Worm (Caenorhabditis elegans) whole organism, L4 larva: Measurements from ENCODE around the gene pmk-3.

ENCODE experiments used
- F10B5.3 ChIP-seq: sonication (generic microtip); optimal IDR thresholded peaks from 2 replicates; lab custom pipeline; 2016; ENCODE audit warnings: mild to moderate bottlenecking, missing genetic modification characterization, missing compliant biosample characterization
- F37D6.2 ChIP-seq: sonication (generic microtip); optimal IDR thresholded peaks from 2 replicates; lab custom pipeline; 2016; ENCODE audit warnings: mild to moderate bottlenecking, missing genetic modification characterization, missing compliant biosample characterization
- F49E8.2 ChIP-seq: sonication (generic microtip); optimal IDR thresholded peaks from 2 replicates; lab custom pipeline; 2016; ENCODE audit warnings: missing compliant biosample characterization, mild to moderate bottlenecking, missing genetic modification characterization, borderline replicate concordance
- R02D3.7 ChIP-seq: fragments of 150-350 bp; sonication (generic microtip); optimal IDR thresholded peaks from 3 replicates; lab custom pipeline; 2014; ENCODE audit warnings: missing biosample characterization, missing genetic modification characterization
- T20F7.1 ChIP-seq: fragments of 200-800 bp; sonication (Bioruptor generic); optimal IDR thresholded peaks from 2 replicates; lab custom pipeline; 2018; ENCODE audit warnings: mild to moderate bottlenecking, missing genetic modification characterization, missing compliant biosample characterization
- Y105C5A.15 ChIP-seq: fragments of 200-800 bp; sonication (Bioruptor generic); IDR thresholded peaks from 2 replicates; pipeline ENCODE4 v1.3.6; 2022; ENCODE audit warnings: missing genetic modification characterization, missing compliant biosample characterization
- Y5F2A.4 ChIP-seq: fragments of 200-800 bp; sonication (Bioruptor generic); optimal IDR thresholded peaks from 2 replicates; lab custom pipeline; 2018; ENCODE audit warnings: mild to moderate bottlenecking, missing genetic modification characterization, missing compliant biosample characterization
- Y75B8A.6 ChIP-seq: fragments of 200-800 bp; sonication (Bioruptor generic); IDR thresholded peaks from 2 replicates; pipeline ENCODE4 v1.3.6; 2022; ENCODE audit warnings: missing genetic modification reagents, missing genetic modification characterization, missing compliant biosample characterization
- ZK546.5 ChIP-seq, 2 experiments: sonication (generic microtip); optimal IDR thresholded peaks; 2 replicates each; lab custom pipeline; 2017; ENCODE audit warnings: missing biosample characterization in 2 of 2, missing genetic modification characterization in 2 of 2
- aha-1 ChIP-seq: fragments of 150-350 bp; peaks from one replicate; lab custom pipeline; 2014; ENCODE audit warnings: missing biosample characterization, missing genetic modification characterization
- ceh-44 ChIP-seq: fragments of 200-800 bp; sonication (Bioruptor generic); IDR thresholded peaks from 2 replicates; pipeline ENCODE4 v1.3.6; 2022; ENCODE audit warnings: missing genetic modification reagents, missing genetic modification characterization, missing compliant biosample characterization
- ceh-62 ChIP-seq: sonication (generic microtip); optimal IDR thresholded peaks from 2 replicates; lab custom pipeline; 2017; ENCODE audit warnings: missing biosample characterization, missing genetic modification characterization
- ceh-82 ChIP-seq: sonication (generic microtip); optimal IDR thresholded peaks from 2 replicates; lab custom pipeline; 2017; ENCODE audit warnings: missing biosample characterization, missing genetic modification characterization
- ces-1 ChIP-seq: fragments of 150-350 bp; sonication (generic microtip); optimal IDR thresholded peaks from 4 replicates; lab custom pipeline; 2014; ENCODE audit warnings: missing biosample characterization, missing genetic modification reagents, missing genetic modification characterization
- ctbp-1 ChIP-seq: fragments of 200-800 bp; sonication (Bioruptor generic); IDR thresholded peaks from 2 replicates; pipeline ENCODE4 v1.3.6; 2022; ENCODE audit warnings: missing genetic modification reagents, missing genetic modification characterization, missing compliant biosample characterization
- dmd-9 ChIP-seq: fragments of 200-800 bp; sonication (Bioruptor generic); IDR thresholded peaks from 2 replicates; pipeline ENCODE4 v1.3.6; 2022; ENCODE audit warnings: missing genetic modification reagents, missing genetic modification characterization, missing compliant biosample characterization
- dpl-1 ChIP-seq: fragments of 150-350 bp; optimal IDR thresholded peaks from 2 replicates; lab custom pipeline; 2014; ENCODE audit warnings: missing biosample characterization, missing genetic modification reagents, missing genetic modification characterization
- fkh-10 ChIP-seq: fragments of 150-350 bp; optimal IDR thresholded peaks from 2 replicates; lab custom pipeline; 2014; ENCODE audit warnings: missing biosample characterization, missing genetic modification reagents, missing genetic modification characterization
- fos-1 ChIP-seq: fragments of 150-350 bp; optimal IDR thresholded peaks from 2 replicates; lab custom pipeline; 2014; ENCODE audit warnings: missing biosample characterization, missing genetic modification characterization
- gei-8 ChIP-seq: fragments of 200-800 bp; sonication (Bioruptor generic); optimal IDR thresholded peaks from 2 replicates; lab custom pipeline; 2018; ENCODE audit warnings: mild to moderate bottlenecking, missing genetic modification characterization, missing compliant biosample characterization
- hif-1 ChIP-seq, 2 experiments: sonication (generic microtip); optimal IDR thresholded peaks; 2 replicates each; lab custom pipeline; 2016 to 2017; ENCODE audit warnings: missing compliant biosample characterization in 2 of 2, missing genetic modification characterization in 2 of 2, missing genetic modification reagents in 2 of 2, missing genotype in 2 of 2, mild to moderate bottlenecking in 1 of 2
- hlh-30 ChIP-seq: sonication (generic microtip); optimal IDR thresholded peaks from 2 replicates; lab custom pipeline; 2017; ENCODE audit warnings: antibody characterized with exemption, mild to moderate bottlenecking, missing genetic modification characterization, missing compliant biosample characterization; ENCODE audit not compliant: insufficient read depth
- hmg-1.1 ChIP-seq: fragments of 200-800 bp; sonication (Bioruptor generic); IDR thresholded peaks from 2 replicates; pipeline ENCODE4 v1.3.6; 2022; ENCODE audit warnings: missing genetic modification reagents, missing genetic modification characterization, missing compliant biosample characterization
- jun-1 ChIP-seq: fragments of 150-350 bp; optimal IDR thresholded peaks from 2 replicates; lab custom pipeline; 2014; ENCODE audit warnings: missing biosample characterization, missing genetic modification reagents, missing genetic modification characterization
- lin-15B ChIP-seq: fragments of 150-350 bp; sonication (generic microtip); optimal IDR thresholded peaks from 3 replicates; lab custom pipeline; 2014; ENCODE audit warnings: missing biosample characterization, missing genetic modification characterization
- madf-9 ChIP-seq: fragments of 200-800 bp; sonication (Bioruptor generic); conservative IDR thresholded peaks from 2 replicates; pipeline ENCODE4 v1.3.6; 2022; ENCODE audit warnings: missing genetic modification reagents, missing genetic modification characterization, missing compliant biosample characterization
- mdl-1 ChIP-seq, 2 experiments: fragments of 150-350 bp in 1 of 2; sonication (generic microtip) in 1 of 2; optimal IDR thresholded peaks; 2 replicates each; lab custom pipeline; 2014 to 2017; ENCODE audit warnings: missing biosample characterization in 2 of 2, missing genetic modification characterization in 2 of 2
- mep-1 ChIP-seq: fragments of 150-350 bp; sonication (generic microtip); optimal IDR thresholded peaks from 3 replicates; lab custom pipeline; 2014; ENCODE audit warnings: missing biosample characterization, missing genetic modification characterization
- mes-2 ChIP-seq: sonication (generic microtip); optimal IDR thresholded peaks from 2 replicates; lab custom pipeline; 2016; ENCODE audit warnings: missing genotype, mild to moderate bottlenecking, missing genetic modification characterization, missing compliant biosample characterization; ENCODE audit not compliant: poor library complexity, severe bottlenecking
- nhr-237 ChIP-seq: sonication (generic microtip); optimal IDR thresholded peaks from 2 replicates; lab custom pipeline; 2017; ENCODE audit warnings: missing biosample characterization, missing genetic modification characterization
- nhr-25 ChIP-seq: sonication (generic microtip); optimal IDR thresholded peaks from 2 replicates; lab custom pipeline; 2017; ENCODE audit warnings: missing genetic modification characterization, mild to moderate bottlenecking, missing compliant biosample characterization, antibody characterized with exemption, moderate library complexity, borderline replicate concordance; ENCODE audit not compliant: insufficient read depth
- nhr-6 ChIP-seq: fragments of 150-350 bp; optimal IDR thresholded peaks from 2 replicates; lab custom pipeline; 2014; ENCODE audit warnings: missing biosample characterization, missing genetic modification characterization
- pha-4 ChIP-seq, 2 experiments: fragments of 150-350 bp in 1 of 2; fragments of 200-800 bp in 1 of 2; sonication (Bioruptor generic) in 1 of 2; IDR thresholded peaks in 1 of 2; optimal IDR thresholded peaks in 1 of 2; 2 replicates each; pipeline versions ENCODE4 v1.3.6 to Lab custom; 2014 to 2022; ENCODE audit warnings: missing genetic modification characterization in 2 of 2, missing genetic modification reagents in 2 of 2, missing biosample characterization in 1 of 2, missing compliant biosample characterization in 1 of 2
- php-3 ChIP-seq: fragments of 200-800 bp; sonication (Bioruptor generic); IDR thresholded peaks from 2 replicates; pipeline ENCODE4 v1.3.6; 2022; ENCODE audit warnings: missing genetic modification reagents, missing genetic modification characterization, missing compliant biosample characterization
- saeg-2 ChIP-seq: fragments of 200-800 bp; sonication (Bioruptor generic); IDR thresholded peaks from 2 replicates; pipeline ENCODE4 v1.3.6; 2022; ENCODE audit warnings: missing genetic modification reagents, missing genetic modification characterization, missing compliant biosample characterization
- sdz-12 ChIP-seq: fragments of 200-800 bp; sonication (Bioruptor generic); optimal IDR thresholded peaks from 2 replicates; lab custom pipeline; 2018; ENCODE audit warnings: mild to moderate bottlenecking, missing genetic modification characterization, missing compliant biosample characterization
- set-16 ChIP-seq: fragments of 200-800 bp; sonication (Bioruptor generic); IDR thresholded peaks from 2 replicates; pipeline ENCODE4 v1.3.6; 2022; ENCODE audit warnings: missing genetic modification reagents, missing genetic modification characterization, missing compliant biosample characterization
- snpc-4 ChIP-seq: fragments of 150-350 bp; optimal IDR thresholded peaks from 2 replicates; lab custom pipeline; 2014; ENCODE audit warnings: missing biosample characterization, missing genetic modification characterization
- spr-3 ChIP-seq: fragments of 200-800 bp; sonication (Bioruptor generic); optimal IDR thresholded peaks from 2 replicates; lab custom pipeline; 2018; ENCODE audit warnings: mild to moderate bottlenecking, missing genetic modification characterization, missing compliant biosample characterization
- tag-97 ChIP-seq: fragments of 200-800 bp; sonication (Bioruptor generic); IDR thresholded peaks from 2 replicates; pipeline ENCODE4 v1.3.6; 2022; ENCODE audit warnings: missing genetic modification characterization, missing compliant biosample characterization
- tra-1 ChIP-seq: fragments of 200-800 bp; sonication (Bioruptor generic); IDR thresholded peaks from 2 replicates; pipeline ENCODE4 v1.3.6; 2022; ENCODE audit warnings: missing genetic modification reagents, missing genetic modification characterization, missing compliant biosample characterization
- unc-130 ChIP-seq: sonication (generic microtip); optimal IDR thresholded peaks from 2 replicates; lab custom pipeline; 2016; ENCODE audit warnings: missing genetic modification reagents, missing genetic modification characterization, missing compliant biosample characterization
- unc-39 ChIP-seq: sonication (generic microtip); optimal IDR thresholded peaks from 2 replicates; lab custom pipeline; 2017; ENCODE audit warnings: missing biosample characterization, missing genetic modification characterization
- unc-62 ChIP-seq, 3 experiments: fragments of 150-350 bp in 1 of 3; sonication (generic microtip); optimal IDR thresholded peaks in 2 of 3; peaks in 1 of 3; 1 replicate in 1 of 3; 2 replicates in 2 of 3; lab custom pipeline; 2014 to 2017; ENCODE audit warnings: missing biosample characterization in 3 of 3, missing genetic modification characterization in 3 of 3, missing genetic modification reagents in 3 of 3, missing genotype in 1 of 3
- zfp-2 ChIP-seq: sonication (generic microtip); optimal IDR thresholded peaks from 2 replicates; lab custom pipeline; 2016; ENCODE audit warnings: mild to moderate bottlenecking, missing genetic modification characterization, missing compliant biosample characterization
- zip-2 ChIP-seq: fragments of 150-350 bp; optimal IDR thresholded peaks from 2 replicates; lab custom pipeline; 2014; ENCODE audit warnings: missing biosample characterization, missing genetic modification characterization

pmk-3 gene

ce11 chrIV:8181404-8181803 lies 42.4 kb downstream of the pmk-3 start:
- no peak for TF ChIP-seq Y105C5A.15 (GFP tag; lab: Robert Waterston, UW)
- no peak for TF ChIP-seq ceh-62
- TF ChIP-seq nhr-25 (tag; lab: Kevin White, UChicago), result no peak
- no peak for TF ChIP-seq mes-2 (tag; lab: Kevin White, UChicago)
- TF ChIP-seq tra-1 (GFP tag; lab: Robert Waterston, UW), result no peak
- 0 out of 2 replicates have a peak, but pooled peaks have one; percentile 27 for TF ChIP-seq ctbp-1
- no peak for TF ChIP-seq F49E8.2 (tag; lab: Kevin White, UChicago)
- no peak for TF ChIP-seq php-3 (GFP tag; lab: Robert Waterston, UW)
- peak; percentile 94 for TF ChIP-seq fkh-10
- no peak for TF ChIP-seq snpc-4
- TF ChIP-seq sdz-12 (GFP tag; lab: Kevin White, UChicago), result no peak
- no peak for TF ChIP-seq nhr-237 (tag; lab: Kevin White, UChicago)
- TF ChIP-seq jun-1 (tag; lab: Kevin White, UChicago), result no peak
- TF ChIP-seq aha-1 (tag; lab: Kevin White, UChicago), result peak; percentile 73

ce11 chrIV:8182566-8182965 lies 43.5 kb downstream of the pmk-3 start:
- peak; percentile 48 for TF ChIP-seq aha-1 (tag; lab: Kevin White, UChicago)
- peak; percentile 7 for TF ChIP-seq ces-1
- TF ChIP-seq tra-1 (GFP tag; lab: Robert Waterston, UW), result no peak
- TF ChIP-seq unc-62 (GFP tag; optimal IDR thresholded peaks at IDR 0.05 in 1 of 2; lab: Kevin White, UChicago), result peak in 1 of 2 experiments; percentile 16
- no peak for TF ChIP-seq unc-62 (tag; optimal IDR thresholded peaks at IDR 0.05; lab: Kevin White, UChicago)

ce11 chrIV:8183313-8183712 lies 44.3 kb downstream of the pmk-3 start:
- TF ChIP-seq snpc-4, result no peak
- peak in 1 of 2 experiments; percentile 12 for TF ChIP-seq mdl-1 (tag; optimal IDR thresholded peaks at IDR 0.05; lab: Kevin White, UChicago)
- TF ChIP-seq ZK546.5 (tag; optimal IDR thresholded peaks at IDR 0.05; lab: Kevin White, UChicago), result no peak
- TF ChIP-seq zip-2 (tag; lab: Kevin White, UChicago), result no peak
- peak; percentile 37 for TF ChIP-seq hlh-30
- TF ChIP-seq lin-15B, result no peak
- no peak for TF ChIP-seq nhr-6 (tag; lab: Kevin White, UChicago)
- TF ChIP-seq F37D6.2 (tag; lab: Kevin White, UChicago), result peak; percentile 3
- TF ChIP-seq F10B5.3 (tag; lab: Kevin White, UChicago), result no peak
- TF ChIP-seq saeg-2 (GFP tag; lab: Robert Waterston, UW), result no peak
- TF ChIP-seq mep-1 (tag; lab: Kevin White, UChicago), result peak; percentile 58
- TF ChIP-seq Y75B8A.6 (GFP tag; lab: Robert Waterston, UW), result no peak
- TF ChIP-seq madf-9 (GFP tag; lab: Robert Waterston, UW), result no peak
- no peak for TF ChIP-seq spr-3 (GFP tag; lab: Kevin White, UChicago)
- no peak for TF ChIP-seq fos-1 (tag; lab: Kevin White, UChicago)
- TF ChIP-seq set-16 (GFP tag; lab: Robert Waterston, UW), result peak; percentile 44; the same call in 1 of the 2 replicates
- no peak for TF ChIP-seq tag-97 (GFP tag; lab: Robert Waterston, UW)
- TF ChIP-seq ceh-82 (tag; lab: Kevin White, UChicago), result no peak
- TF ChIP-seq ceh-62, result no peak
- no peak for TF ChIP-seq unc-130 (GFP tag; lab: Kevin White, UChicago)
- TF ChIP-seq pha-4 (GFP tag; IDR thresholded peaks at IDR 0.05; lab: Robert Waterston, UW), result peak; percentile 34; the same call in 1 of the 2 replicates
- no peak for TF ChIP-seq pha-4 (tag; optimal IDR thresholded peaks at IDR 0.05; lab: Kevin White, UChicago)
- TF ChIP-seq aha-1 (tag; lab: Kevin White, UChicago), result peak; percentile 98
- no peak for TF ChIP-seq zfp-2
- TF ChIP-seq gei-8 (GFP tag; lab: Kevin White, UChicago), result no peak
- no peak for TF ChIP-seq unc-62 (GFP tag; optimal IDR thresholded peaks at IDR 0.05 in 1 of 2; lab: Kevin White, UChicago)
- TF ChIP-seq unc-62 (tag; optimal IDR thresholded peaks at IDR 0.05; lab: Kevin White, UChicago), result no peak
- TF ChIP-seq ceh-44 (GFP tag; lab: Robert Waterston, UW), result 0 out of 2 replicates have a peak, but pooled peaks have one; percentile 42
- TF ChIP-seq fkh-10, result peak; percentile 65
- TF ChIP-seq hif-1 (tag; optimal IDR thresholded peaks at IDR 0.05; lab: Kevin White, UChicago), result no peak
- no peak for TF ChIP-seq R02D3.7 (tag; lab: Kevin White, UChicago)
- no peak for TF ChIP-seq unc-39 (tag; lab: Kevin White, UChicago)
- no peak for TF ChIP-seq dpl-1 (GFP tag; lab: Kevin White, UChicago)
- no peak for TF ChIP-seq dmd-9 (GFP tag; lab: Robert Waterston, UW)
- no peak for TF ChIP-seq Y5F2A.4 (GFP tag; lab: Kevin White, UChicago)
- no peak for TF ChIP-seq T20F7.1
- TF ChIP-seq hmg-1.1, result peak; percentile 52
